Fruit fly (Drosophila melanogaster) ovary, adult (tissue): Measurements from ENCODE around the gene CG2224.
A peak's percentile ranks its signal among the peaks of the same experiment; 100 is the strongest.

Experiments used
- CG17801 ChIP-seq: fragments of 200-800 bp; optimal IDR thresholded peaks from 2 replicates; lab custom pipeline; 2019; ENCODE audit warnings: missing biosample characterization, mild to moderate bottlenecking, missing genetic modification characterization, moderate library complexity; ENCODE audit not compliant: partially characterized antibody

Gene CG2224

DNA sequence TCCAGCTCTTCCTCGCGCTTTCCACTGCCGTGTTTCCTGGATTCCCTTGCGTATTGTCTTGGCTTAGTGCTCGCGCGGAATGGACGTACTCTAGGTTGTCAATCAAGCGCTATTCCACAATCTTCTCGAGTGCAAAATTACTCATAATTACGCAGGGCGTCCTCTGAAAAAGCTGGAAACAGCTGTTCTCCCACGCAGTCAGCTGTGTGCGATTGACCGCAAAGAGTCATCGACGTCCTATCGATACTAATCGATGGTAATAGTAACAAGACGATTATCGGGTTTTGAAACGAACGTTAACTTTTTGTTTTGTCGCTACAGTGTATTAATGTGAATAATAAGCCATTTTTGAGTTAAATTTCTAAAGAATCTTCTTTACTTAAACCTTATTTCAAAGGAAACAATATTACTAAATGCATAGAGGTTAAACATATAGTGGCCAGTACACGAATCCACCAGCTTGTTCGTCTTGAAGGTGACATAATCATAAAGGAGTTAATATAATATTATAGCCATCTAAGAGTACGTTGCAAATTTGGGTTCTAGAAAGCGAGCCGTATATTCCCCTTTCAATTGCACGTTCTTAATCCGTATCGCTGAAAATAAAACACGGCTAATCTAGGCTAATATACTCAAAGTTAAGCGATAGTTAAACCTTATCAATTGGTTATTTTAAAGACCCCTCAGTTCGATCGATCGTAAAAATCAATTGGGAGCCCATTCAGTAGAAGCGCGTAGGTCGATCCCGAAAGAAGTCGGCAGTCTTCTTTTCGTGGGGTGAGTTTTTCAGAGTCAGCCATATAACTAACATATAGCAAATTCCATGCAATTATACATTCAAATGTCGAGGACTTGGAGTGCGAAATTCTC lies at the start of gene CG2224, which contains the start of gene CDase:
Gene CG2224, minus strand, starts transcription at position 235 of the 870 bp plus-strand sequence.
Gene CDase, plus strand, starts transcription at position 456 of the 870 bp plus-strand sequence.
- TF ChIP-seq CG17801 (GFP tag; lab: Kevin White, UChicago), result peak; percentile 30

DNA sequence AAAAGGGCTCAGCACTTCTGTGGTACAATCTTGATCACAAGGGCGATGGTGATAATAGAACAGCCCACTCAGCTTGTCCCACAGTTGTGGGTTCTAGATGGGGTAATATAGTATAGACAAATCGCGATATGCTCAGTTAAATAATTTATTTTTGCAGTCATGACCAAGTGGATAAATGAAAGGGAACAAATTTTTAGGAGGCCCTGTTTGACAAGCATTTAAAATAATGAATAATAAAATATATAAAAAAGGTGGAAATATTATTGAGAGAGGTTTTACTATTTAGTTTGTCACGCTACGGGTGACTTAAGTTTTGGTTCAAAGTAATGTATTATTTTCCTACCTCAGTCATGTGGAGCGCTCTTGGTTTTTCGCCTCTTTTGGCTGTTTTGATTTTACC lies 48.6 kb upstream of the CG2224 start, which contains the start of gene CG34041:
Gene CG34041, plus strand, starts transcription at position 301 of the 400 bp plus-strand sequence.
- no peak for TF ChIP-seq CG17801 (GFP tag; lab: Kevin White, UChicago)

DNA sequence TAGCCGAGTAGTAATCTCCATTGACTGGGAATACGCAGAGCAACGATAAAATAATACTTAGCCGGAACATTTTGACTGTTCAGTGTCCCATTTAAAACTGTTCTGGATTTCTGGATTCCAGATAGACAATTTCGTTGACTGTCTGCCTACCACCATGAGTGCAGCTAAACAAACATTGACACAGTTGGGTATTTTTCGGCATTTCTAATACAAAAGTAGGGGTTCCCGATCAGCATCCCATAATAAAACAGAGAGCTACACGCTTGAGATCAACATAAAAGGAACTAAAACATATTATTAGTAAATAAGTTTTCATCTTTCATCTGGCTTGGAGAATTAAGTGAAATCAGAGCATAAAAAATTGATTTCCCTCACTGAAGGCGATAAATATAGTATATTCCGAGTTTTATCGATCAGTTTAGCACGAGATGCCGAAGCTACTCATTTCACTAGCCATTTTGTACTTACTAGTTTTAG lies 46.5 kb upstream of the CG2224 start, which contains the start of the genes PH4alphaSG1 and CG15539:
Gene PH4alphaSG1, minus strand, starts transcription at position 101 of the 477 bp plus-strand sequence.
Gene CG15539, plus strand, starts transcription at position 427 of the 477 bp plus-strand sequence.
- no peak for TF ChIP-seq CG17801 (GFP tag; lab: Kevin White, UChicago)

DNA sequence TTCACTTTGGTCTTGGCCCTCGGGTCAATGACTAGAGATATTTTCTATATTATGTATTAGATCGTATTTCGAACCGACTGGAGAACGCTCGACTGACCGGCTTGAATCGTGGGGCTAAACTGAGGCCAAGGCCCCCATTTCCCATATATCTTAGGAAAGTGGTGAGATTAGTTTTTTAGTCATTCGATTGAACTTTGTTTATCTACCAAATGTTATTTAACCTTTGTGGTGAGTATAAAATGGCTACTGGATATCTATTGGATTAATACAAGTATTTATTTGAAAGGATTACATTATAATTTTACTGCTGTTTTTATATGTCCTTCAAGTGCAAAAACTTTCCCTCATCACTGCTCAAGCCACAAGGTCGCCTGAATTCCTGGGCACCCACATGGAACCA lies 44.3 kb upstream of the CG2224 start, which contains the start of gene CG31371:
Gene CG31371, minus strand, starts transcription at position 101 of the 400 bp plus-strand sequence.
- no peak for TF ChIP-seq CG17801 (GFP tag; lab: Kevin White, UChicago)

DNA sequence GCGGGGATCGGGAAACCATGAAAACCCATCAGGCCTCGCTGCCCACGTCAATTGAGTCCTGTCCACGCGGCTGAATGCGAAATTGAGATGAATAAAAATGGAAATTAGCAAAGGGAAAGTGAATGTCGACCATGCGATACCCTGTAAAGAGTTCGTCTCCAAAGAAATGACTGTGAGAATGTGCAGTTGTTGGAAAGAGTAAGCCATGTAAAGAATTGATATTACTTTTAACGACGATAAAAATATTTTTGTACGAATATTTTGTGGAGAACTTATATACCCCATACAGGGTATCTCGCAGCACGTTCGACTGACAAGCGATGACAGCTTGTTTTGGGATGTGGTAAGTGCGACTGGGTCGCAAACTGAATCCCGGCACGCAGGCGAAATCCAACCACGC lies 42.1 kb upstream of the CG2224 start:
- TF ChIP-seq CG17801 (GFP tag; lab: Kevin White, UChicago), result no peak

DNA sequence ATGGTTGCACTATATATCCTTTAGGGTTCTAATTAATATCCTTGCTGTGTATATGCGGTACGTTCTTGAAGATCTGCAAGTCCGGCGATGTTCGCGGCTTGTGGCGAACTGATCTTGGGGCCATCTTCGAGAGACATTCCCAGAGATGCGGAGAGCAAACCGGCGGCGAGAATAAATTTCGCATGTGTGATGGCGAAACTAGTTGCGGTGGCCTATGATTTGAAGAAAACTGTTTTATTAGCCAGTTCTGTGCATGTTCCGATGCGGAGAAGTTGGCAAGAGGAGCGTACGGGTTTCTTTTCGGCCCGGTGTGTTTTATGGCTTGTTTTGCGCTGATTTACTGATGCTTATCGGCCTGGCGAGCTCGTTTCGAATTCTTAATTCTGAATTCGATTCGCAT lies 41.1 kb upstream of the CG2224 start, which contains the start of gene PH4alphaNE1:
Gene PH4alphaNE1, minus strand, starts transcription at position 101 of the 400 bp plus-strand sequence.
- TF ChIP-seq CG17801 (GFP tag; lab: Kevin White, UChicago), result no peak

DNA sequence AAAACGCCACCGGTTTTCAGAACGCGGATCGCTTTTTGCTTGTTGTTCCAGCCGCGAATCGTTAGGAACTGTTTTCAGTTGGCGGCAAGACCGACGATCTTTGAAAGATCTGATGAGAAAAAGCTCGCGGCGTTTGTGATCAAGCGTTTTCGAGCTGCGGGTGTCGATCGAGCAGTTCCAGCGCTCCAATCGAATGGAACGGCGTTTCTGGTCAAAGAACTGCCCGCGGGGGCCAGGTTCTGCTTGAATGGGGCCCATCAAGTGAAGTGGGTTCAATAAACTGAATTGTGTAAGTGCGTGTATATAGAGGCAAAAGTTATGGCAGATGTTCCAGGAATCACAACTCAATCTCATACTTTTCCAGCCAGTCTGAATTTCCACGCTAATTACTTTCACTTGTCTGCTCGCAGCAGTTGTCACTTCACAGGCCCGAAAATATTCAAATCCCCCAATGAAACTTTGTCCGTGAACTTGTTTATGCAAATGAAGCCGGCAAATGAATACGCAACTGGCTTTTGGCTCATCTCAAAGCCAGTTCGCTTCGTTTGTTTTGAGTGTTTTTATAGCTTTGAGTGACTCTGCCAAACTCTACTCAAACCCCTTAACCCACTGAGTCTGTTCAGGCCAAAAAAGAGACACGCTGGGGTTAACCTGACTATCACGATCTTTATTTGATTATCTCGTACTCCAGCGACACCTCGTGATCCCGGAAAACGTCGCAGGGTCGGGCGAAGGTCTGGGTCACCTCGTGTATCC lies 37.2 kb upstream of the CG2224 start, which contains the start of gene PH4alphaMP:
Gene PH4alphaMP, minus strand, starts transcription at position 51 of the 756 bp plus-strand sequence.
- TF ChIP-seq CG17801 (GFP tag; lab: Kevin White, UChicago), result no peak

DNA sequence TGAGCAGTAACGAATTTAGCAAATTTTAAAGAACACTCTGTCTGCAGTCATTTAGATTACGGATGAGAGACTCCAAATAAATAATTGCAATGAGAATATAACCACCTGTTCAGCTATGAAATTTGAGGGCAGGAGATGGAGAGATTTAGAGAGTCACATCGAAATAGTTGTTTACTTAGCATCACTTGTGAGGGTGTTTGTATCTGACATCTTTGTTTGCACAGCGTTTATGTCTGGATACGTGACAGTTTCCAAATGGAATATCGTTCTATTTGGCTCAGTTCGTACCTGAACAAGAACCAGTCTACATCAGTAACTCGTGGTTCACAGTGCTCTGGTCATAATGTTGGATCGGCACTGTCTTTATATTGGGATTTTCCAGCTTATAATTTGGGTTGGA lies 30.7 kb upstream of the CG2224 start, which contains the start of gene PH4alphaSG2:
Gene PH4alphaSG2, plus strand, starts transcription at position 278 of the 400 bp plus-strand sequence.
- TF ChIP-seq CG17801 (GFP tag; lab: Kevin White, UChicago), result no peak

DNA sequence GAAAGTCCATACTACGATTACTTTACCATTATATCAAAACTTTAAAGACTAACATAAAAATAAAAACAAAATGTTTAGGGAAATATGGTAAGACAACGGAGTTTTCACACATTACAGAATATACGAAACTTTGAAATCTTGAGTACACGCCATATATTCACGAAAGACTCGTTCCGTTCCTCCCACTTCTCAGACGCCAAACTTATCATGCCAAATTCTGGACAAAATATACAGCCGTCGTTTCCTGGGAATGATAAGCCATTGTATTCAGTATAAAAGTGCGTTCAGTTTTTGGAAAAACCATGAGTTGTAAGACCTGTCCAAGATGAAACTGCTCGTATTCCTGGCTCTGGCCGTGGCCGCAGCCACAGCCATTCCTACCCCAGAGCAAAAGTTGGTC lies 29.6 kb upstream of the CG2224 start, which contains the start of gene Jon99Fi:
Gene Jon99Fi, plus strand, starts transcription at position 301 of the 400 bp plus-strand sequence.
- no peak for TF ChIP-seq CG17801 (GFP tag; lab: Kevin White, UChicago)

DNA sequence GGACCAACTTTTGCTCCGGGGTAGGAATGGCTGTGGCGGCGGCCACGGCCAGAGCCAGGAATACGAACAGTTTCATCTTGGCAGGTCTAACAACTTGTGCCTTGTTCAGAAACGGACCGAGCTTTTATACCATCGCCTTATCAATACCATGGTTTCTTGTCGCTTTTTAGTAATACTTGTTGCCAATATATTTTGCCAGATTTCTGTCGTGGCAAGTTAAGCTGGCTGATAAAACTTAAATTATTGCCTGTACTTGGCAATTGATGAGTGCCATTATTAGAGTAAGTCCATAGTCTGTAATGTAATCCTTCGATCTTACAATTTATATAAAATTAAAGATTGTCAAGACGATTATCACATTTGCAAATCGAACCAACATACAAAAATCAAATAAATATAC lies 28.7 kb upstream of the CG2224 start, which contains the start of gene Jon99Fii:
Gene Jon99Fii, minus strand, starts transcription at position 101 of the 400 bp plus-strand sequence.
- TF ChIP-seq CG17801 (GFP tag; lab: Kevin White, UChicago), result no peak

DNA sequence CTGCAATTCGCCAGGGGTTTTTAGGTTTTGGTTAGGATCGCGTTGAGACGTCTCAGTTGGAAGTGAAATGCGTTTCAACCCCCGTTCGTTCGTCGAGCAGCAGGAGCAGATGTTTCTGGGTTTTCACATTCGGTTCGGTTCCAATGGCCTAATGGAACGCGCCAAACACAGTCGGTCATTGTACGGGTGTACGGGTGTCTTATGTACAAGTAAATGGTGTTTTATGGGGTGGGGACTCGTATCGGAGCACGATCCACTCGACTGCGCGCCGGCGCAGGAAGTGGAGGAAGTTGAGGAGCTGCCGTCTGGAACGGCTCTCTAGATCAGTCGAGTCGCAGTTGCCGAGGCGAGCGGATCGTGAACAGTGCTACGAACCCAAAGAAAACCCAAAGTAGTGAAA lies 17.3 kb upstream of the CG2224 start, which contains the start of gene spdo:
Gene spdo, plus strand, starts transcription at position 318 of the 400 bp plus-strand sequence.
- TF ChIP-seq CG17801 (GFP tag; lab: Kevin White, UChicago), result no peak

DNA sequence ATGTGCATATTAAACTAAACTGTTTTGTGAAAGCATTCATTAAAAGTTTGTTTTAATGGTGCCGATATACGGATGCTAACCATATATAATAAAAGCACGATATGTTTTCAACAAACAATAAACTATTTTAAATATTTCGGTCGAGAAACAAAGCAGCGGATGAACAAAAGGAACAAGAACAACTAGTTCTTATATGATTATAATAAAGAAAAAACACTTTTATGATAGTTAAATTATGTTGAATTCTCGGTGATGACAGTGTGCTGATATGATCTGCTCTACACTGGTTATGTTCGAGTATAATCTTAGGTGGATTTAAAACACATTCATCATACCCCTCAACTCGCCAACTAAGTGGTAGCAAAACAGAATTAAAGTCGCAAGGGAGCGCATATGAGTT lies 16.8 kb upstream of the CG2224 start:
- TF ChIP-seq CG17801 (GFP tag; lab: Kevin White, UChicago), result no peak

DNA sequence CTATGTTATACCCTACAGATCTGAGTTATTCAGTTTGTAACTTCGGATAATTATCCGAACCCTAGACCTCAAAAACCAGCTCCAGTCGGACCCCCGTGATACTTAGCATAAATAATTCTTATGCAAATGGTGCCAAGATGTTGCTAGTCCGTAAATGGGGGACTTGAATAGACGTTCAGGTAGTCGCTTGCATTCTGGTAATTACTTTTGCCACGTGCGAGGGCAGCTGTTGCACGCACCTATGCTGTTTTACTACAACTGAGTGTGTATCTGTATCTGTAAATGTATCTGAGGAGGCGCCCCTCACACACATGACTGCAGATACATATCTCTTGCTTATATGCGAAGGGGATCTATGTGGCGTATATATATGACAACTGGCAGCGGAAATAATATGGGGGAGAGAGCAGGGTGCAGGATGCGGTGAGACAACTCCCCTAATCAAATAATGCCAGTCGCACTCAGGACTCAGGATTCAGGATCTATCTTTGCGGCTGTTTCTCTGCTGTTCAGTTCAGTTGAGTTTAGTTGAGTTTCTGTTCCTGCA lies 15.6 kb upstream of the CG2224 start:
- no peak for TF ChIP-seq CG17801 (GFP tag; lab: Kevin White, UChicago)

DNA sequence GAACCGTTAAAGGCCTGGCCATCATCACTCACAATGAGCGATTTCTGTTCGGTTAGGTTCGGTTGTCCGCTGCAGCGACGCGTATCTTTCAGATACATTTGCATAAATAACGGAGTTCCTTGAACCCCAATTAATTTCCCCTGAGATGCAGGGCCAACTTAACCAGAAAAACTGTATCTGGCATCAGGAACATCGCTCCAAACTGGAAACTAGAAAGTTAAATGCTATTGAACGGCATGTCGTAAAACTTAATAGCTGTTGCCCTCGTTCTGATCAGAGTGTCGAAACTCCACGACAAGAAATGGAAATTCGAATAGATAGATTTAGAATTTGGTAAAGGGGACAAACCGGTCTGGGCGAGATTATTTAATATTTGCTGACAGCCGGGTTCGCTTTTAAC lies 13.2 kb upstream of the CG2224 start:
- no peak for TF ChIP-seq CG17801 (GFP tag; lab: Kevin White, UChicago)
